Worm (Caenorhabditis elegans): ENCODE data around the gene F44E5.4.

DNA sequence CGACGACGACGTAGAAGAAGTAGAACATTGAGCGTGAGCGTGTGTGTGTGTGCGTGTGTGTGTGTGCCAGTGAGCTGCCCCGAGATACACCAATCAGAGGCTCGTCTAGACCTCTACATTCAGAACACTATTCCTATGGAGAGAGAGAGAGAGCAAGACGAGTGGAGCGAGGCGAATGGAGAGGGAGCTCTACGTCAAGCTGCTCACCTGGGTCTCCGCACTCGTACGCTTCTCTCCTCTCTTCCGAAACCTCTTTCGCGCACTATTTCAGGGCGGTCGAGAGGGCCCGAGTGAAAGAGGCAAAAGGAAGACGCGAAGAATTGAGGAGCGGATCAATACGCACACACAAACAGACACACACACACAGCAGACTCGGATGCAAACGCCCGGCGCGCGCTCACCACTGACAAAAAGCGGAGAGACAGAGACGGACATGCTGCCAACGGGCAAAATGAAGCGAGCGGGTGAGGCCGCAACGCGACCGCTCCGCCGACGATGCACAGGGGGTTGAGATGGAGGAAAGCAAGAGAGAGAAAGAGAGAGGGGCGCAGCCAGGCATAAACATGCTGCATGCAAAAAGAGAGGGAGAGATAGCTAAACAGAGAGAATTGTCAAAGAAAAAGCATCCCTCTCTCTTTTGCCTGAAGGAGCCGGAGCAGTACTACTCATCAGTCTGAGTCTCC lies 9.5 kb downstream of the F44E5.4 start:
- TF ChIP-seq him-1 (tag; optimal IDR thresholded peaks at IDR 0.05) (no peak), gei-17 (GFP tag; optimal IDR thresholded peaks at IDR 0.05) (peak; percentile 65), tbp1 (GFP tag; optimal IDR thresholded peaks at IDR 0.05) (peak; percentile 32), ztf-6 (GFP tag; IDR thresholded peaks at IDR 0.05) (no peak)

Measured in whole organism, young adult.